Worm (Caenorhabditis elegans) whole organism, midembryonic: Measurements from ENCODE around the gene clc-29.
"Not testable (repeated sequence)": the region's sequence is repeated elsewhere in the genome, so short reads cannot be mapped to it uniquely, and the experiment has no call there.

ENCODE experiments used
- T22C8.4 ChIP-seq: fragments of 200-800 bp; sonication (Bioruptor generic); IDR thresholded peaks from 2 replicates; pipeline ENCODE4 v1.3.6; 2022; ENCODE audit warnings: missing genetic modification characterization, missing compliant biosample characterization
- cog-1 ChIP-seq: sonication (generic microtip); optimal IDR thresholded peaks from 2 replicates; lab custom pipeline; 2016; ENCODE audit warnings: missing genetic modification characterization, missing compliant biosample characterization
- klf-2 ChIP-seq: fragments of 200-800 bp; sonication (Bioruptor generic); conservative IDR thresholded peaks from 2 replicates; pipeline ENCODE4 v1.3.6; 2022; ENCODE audit warnings: missing genetic modification reagents, missing genetic modification characterization, missing compliant biosample characterization
- med-1 ChIP-seq: sonication (generic microtip); optimal IDR thresholded peaks from 2 replicates; lab custom pipeline; 2017; ENCODE audit warnings: missing genetic modification characterization, mild to moderate bottlenecking, missing compliant biosample characterization, antibody characterized with exemption, missing genetic modification reagents; ENCODE audit not compliant: insufficient read depth
- ref-1 ChIP-seq: fragments of 200-800 bp; sonication (Bioruptor generic); conservative IDR thresholded peaks from 2 replicates; pipeline ENCODE4 v1.3.6; 2022; ENCODE audit warnings: missing genetic modification reagents, missing genetic modification characterization, missing compliant biosample characterization
- tab-1 ChIP-seq: fragments of 200-800 bp; sonication (Bioruptor generic); IDR thresholded peaks from 2 replicates; pipeline ENCODE4 v1.3.6; 2022; ENCODE audit warnings: missing genetic modification characterization, missing compliant biosample characterization
- ztf-23 ChIP-seq: fragments of 200-800 bp; sonication (Bioruptor generic); IDR thresholded peaks from 2 replicates; pipeline ENCODE4 v1.3.6; 2022; ENCODE audit warnings: missing genetic modification reagents, missing genetic modification characterization, missing compliant biosample characterization

DNA sequence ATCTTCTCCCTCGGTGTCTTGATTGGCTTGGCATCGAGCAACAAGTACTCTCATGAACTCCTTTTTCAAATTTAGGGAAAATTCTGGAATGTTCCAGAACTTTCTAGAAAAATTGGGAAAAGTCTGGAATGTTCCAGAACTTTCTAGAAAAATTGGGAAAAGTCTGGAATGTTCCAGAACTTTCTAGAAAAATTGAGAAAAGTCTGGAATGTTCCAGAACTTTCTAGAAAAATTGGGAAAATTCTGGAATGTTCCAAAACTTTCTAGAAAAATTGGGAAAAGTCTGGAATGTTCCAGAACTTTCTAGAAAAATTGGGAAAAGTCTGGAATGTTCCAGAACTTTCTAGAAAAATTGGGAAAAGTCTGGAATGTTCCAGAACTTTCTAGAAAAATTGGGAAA lies 3.4 kb downstream of the clc-29 start, which contains the start of gene ZC262.7:
- not testable (repeated sequence) for TF ChIP-seq med-1; T22C8.4; ref-1 (GFP tag; lab: Robert Waterston, UW); cog-1 (tag; lab: Kevin White, UChicago); ztf-23 (GFP tag; lab: Robert Waterston, UW); tab-1 (GFP tag; lab: Robert Waterston, UW); klf-2 (GFP tag; lab: Robert Waterston, UW)
